Worm (Caenorhabditis elegans) whole organism, midembryonic: ENCODE measurements around the gene ZC506.1.

Source experiments
- cog-1 ChIP-seq: sonication (generic microtip); optimal IDR thresholded peaks from 2 replicates; lab custom pipeline; 2016; ENCODE audit warnings: missing genetic modification characterization, missing compliant biosample characterization
- flt-1 ChIP-seq: fragments of 200-800 bp; sonication (Bioruptor generic); IDR thresholded peaks from 2 replicates; pipeline ENCODE4 v1.3.6; 2022; ENCODE audit warnings: missing genetic modification characterization, missing compliant biosample characterization
- tab-1 ChIP-seq: fragments of 200-800 bp; sonication (Bioruptor generic); IDR thresholded peaks from 2 replicates; pipeline ENCODE4 v1.3.6; 2022; ENCODE audit warnings: missing genetic modification characterization, missing compliant biosample characterization
- ztf-29 ChIP-seq: fragments of 200-800 bp; sonication (Bioruptor generic); IDR thresholded peaks from 2 replicates; pipeline ENCODE4 v1.3.6; 2022; ENCODE audit warnings: missing genetic modification reagents, missing genetic modification characterization, missing compliant biosample characterization

- TF ChIP-seq flt-1 (no peak), ztf-29 (GFP tag; lab: Robert Waterston, UW) (no peak), cog-1 (tag; lab: Kevin White, UChicago) (no peak), tab-1 (GFP tag; lab: Robert Waterston, UW) (no peak)
Observed at ce11 chrX:9957449-9957848, 1.3 kb upstream of the ZC506.1 start.
